Fruit fly (Drosophila melanogaster): ENCODE measurements around the gene XNP.

dm6 chr3R:25445546-25446400 is 36.9 kb downstream of the XNP start:
- no peak for TF ChIP-seq CTCF (optimal IDR thresholded peaks at IDR 0.05)
- TF ChIP-seq CG8478 (optimal IDR thresholded peaks at IDR 0.05): no peak

Measured in S2 (cell line).